Worm (Caenorhabditis elegans) whole organism, mixed stage, embryonic: ENCODE results near the gene B0244.10.
A peak's percentile ranks its signal among the peaks of the same experiment; 100 is the strongest.

Source experiments
- bed-3 ChIP-seq: fragments of 200-800 bp; sonication (Bioruptor generic); optimal IDR thresholded peaks from 3 replicates; lab custom pipeline; 2018; ENCODE audit warnings: mild to moderate bottlenecking, missing genetic modification characterization, moderate library complexity, missing compliant biosample characterization
- ceh-43 ChIP-seq: fragments of 200-800 bp; sonication (Bioruptor generic); optimal IDR thresholded peaks from 2 replicates; lab custom pipeline; 2018; ENCODE audit warnings: mild to moderate bottlenecking, missing genetic modification characterization, moderate library complexity, missing compliant biosample characterization
- elt-1 ChIP-seq: sonication (generic microtip); optimal IDR thresholded peaks from 2 replicates; lab custom pipeline; 2017; ENCODE audit warnings: missing genetic modification characterization, mild to moderate bottlenecking, missing compliant biosample characterization, antibody characterized with exemption, moderate library complexity, borderline replicate concordance; ENCODE audit not compliant: insufficient read depth
- nhr-12 ChIP-seq: fragments of 150-350 bp; optimal IDR thresholded peaks from 2 replicates; lab custom pipeline; 2014; ENCODE audit warnings: missing biosample characterization, missing genetic modification characterization
- sem-2 ChIP-seq: fragments of 200-800 bp; sonication (Bioruptor generic); optimal IDR thresholded peaks from 2 replicates; lab custom pipeline; 2018; ENCODE audit warnings: mild to moderate bottlenecking, missing genetic modification characterization, missing compliant biosample characterization
- unc-62 ChIP-seq: fragments of 150-350 bp; optimal IDR thresholded peaks from 2 replicates; lab custom pipeline; 2014; ENCODE audit warnings: missing biosample characterization, missing genetic modification reagents, missing genetic modification characterization

DNA sequence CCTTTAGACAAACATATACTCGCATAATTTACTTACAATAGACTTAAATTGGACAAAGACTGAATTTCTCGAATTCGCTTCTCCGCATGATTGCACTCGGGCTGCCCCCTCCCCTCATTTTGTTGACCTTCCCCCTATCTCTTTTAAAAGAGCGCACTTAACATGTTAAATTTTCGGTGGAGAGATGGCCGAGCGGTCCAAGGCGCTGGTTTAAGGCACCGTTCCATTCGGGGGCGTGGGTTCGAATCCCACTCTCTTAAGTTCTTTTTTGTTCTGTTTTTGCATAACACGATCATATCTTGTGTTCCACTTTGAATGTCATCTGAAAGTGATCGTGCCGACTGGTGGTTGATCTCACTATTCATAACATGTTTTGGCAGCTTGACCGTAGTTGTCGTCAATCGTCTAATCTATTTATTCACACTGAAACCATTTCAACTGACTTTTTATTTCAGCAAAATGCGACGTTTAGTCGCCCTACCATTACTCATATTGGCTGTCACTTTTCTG, 34.8 kb downstream of the B0244.10 start, which contains the start of gene cutl-23:
- TF ChIP-seq sem-2 (GFP tag; lab: Kevin White, UChicago) (no peak), elt-1 (tag; lab: Kevin White, UChicago) (no peak), ceh-43 (GFP tag; lab: Kevin White, UChicago) (no peak), unc-62 (GFP tag; lab: Kevin White, UChicago) (no peak), nhr-12 (tag; lab: Kevin White, UChicago) (no peak), bed-3 (peak; percentile 43)
